Fruit fly (Drosophila melanogaster) whole organism: ENCODE data around the gene COX5BL.

Experiments
- EcR ChIP-seq, 2 experiments: fragments of >200 bp; optimal IDR thresholded peaks; 2 replicates each; lab custom pipeline; 2017; ENCODE audit warnings: missing biosample characterization in 2 of 2, missing genetic modification characterization in 2 of 2, missing genetic modification reagents in 2 of 2
- pan ChIP-seq: fragments of >200 bp; optimal IDR thresholded peaks from 2 replicates; lab custom pipeline; 2017
- psq ChIP-seq: fragments of >200 bp; optimal IDR thresholded peaks from 2 replicates; lab custom pipeline; 2017

DNA sequence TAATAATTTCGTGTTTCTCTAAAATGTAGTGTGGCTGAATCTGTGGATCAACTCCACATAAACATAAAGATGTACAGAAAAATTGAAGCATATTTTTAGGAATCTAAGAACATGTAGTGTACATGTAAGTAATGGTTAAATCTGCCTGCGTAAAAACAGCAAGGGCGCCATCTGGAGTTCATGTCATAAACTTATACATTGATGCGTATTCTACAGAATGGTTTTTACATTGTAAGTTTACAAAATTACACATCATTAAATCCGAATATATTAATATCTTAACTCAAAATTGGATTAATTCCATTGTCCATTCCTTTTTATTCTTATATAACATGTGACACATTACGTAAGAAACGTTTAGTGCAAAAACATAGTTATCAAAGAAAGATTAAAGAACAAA lies 32.2 kb upstream of the COX5BL start:
- no peak for TF ChIP-seq EcR (GFP tag; optimal IDR thresholded peaks at IDR 0.05; lab: Kevin White, UChicago)
- TF ChIP-seq psq (lab: Kevin White, UChicago), result no peak
- no peak for TF ChIP-seq pan (lab: Kevin White, UChicago)
